Fruit fly (Drosophila melanogaster) whole organism, prepupa: ENCODE results near the gene tj.

Experiments used
- CG10631 ChIP-seq: fragments of 200-800 bp; sonication (Bioruptor generic); optimal IDR thresholded peaks from 2 replicates; lab custom pipeline; 2016; ENCODE audit warnings: missing biosample characterization, missing genetic modification characterization
- CG11902 ChIP-seq: fragments of 200-800 bp; sonication (Bioruptor generic); optimal IDR thresholded peaks from 3 replicates; lab custom pipeline; 2016; ENCODE audit warnings: missing biosample characterization, missing genetic modification characterization
- CG15336 ChIP-seq: fragments of 200-800 bp; sonication (Bioruptor generic); IDR thresholded peaks from 2 replicates; pipeline ENCODE4 v1.3.6; 2022; ENCODE audit warnings: missing biosample characterization, missing genetic modification characterization
- CG3032 ChIP-seq: fragments of 200-800 bp; optimal IDR thresholded peaks from 2 replicates; lab custom pipeline; 2019; ENCODE audit warnings: missing biosample characterization, mild to moderate bottlenecking, missing genetic modification characterization, moderate library complexity
- CG31627 ChIP-seq: fragments of 200-800 bp; sonication (Bioruptor generic); optimal IDR thresholded peaks from 3 replicates; lab custom pipeline; 2016; ENCODE audit warnings: missing biosample characterization, missing genetic modification characterization
- CG32006 ChIP-seq: fragments of 200-800 bp; sonication (Bioruptor generic); optimal IDR thresholded peaks from 3 replicates; lab custom pipeline; 2017; ENCODE audit warnings: missing biosample characterization, mild to moderate bottlenecking, missing genetic modification characterization
- CG34406 ChIP-seq: fragments of 200-800 bp; sonication (Bioruptor generic); optimal IDR thresholded peaks from 3 replicates; lab custom pipeline; 2016; ENCODE audit warnings: missing biosample characterization, missing genetic modification characterization
- CG6163 ChIP-seq: fragments of 200-800 bp; sonication (Bioruptor generic); IDR thresholded peaks from 3 replicates; pipeline ENCODE4 v1.3.6; 2022; ENCODE audit warnings: missing biosample characterization, missing genetic modification characterization
- CG6276 ChIP-seq: fragments of 200-800 bp; sonication (Bioruptor generic); optimal IDR thresholded peaks from 2 replicates; lab custom pipeline; 2017; ENCODE audit warnings: missing biosample characterization, mild to moderate bottlenecking, missing genetic modification characterization
- CG6792 ChIP-seq: fragments of 200-800 bp; sonication (Bioruptor generic); optimal IDR thresholded peaks from 3 replicates; lab custom pipeline; 2016; ENCODE audit warnings: missing biosample characterization, missing genetic modification characterization
- CG6854 ChIP-seq: fragments of 200-800 bp; sonication (Bioruptor generic); optimal IDR thresholded peaks from 2 replicates; lab custom pipeline; 2017; ENCODE audit warnings: missing biosample characterization, mild to moderate bottlenecking, missing genetic modification characterization
- CG7368 ChIP-seq: fragments of 200-800 bp; sonication (Bioruptor generic); optimal IDR thresholded peaks from 3 replicates; lab custom pipeline; 2016; ENCODE audit warnings: missing biosample characterization, missing genetic modification characterization
- CG8119 ChIP-seq: fragments of 200-800 bp; sonication (Bioruptor generic); IDR thresholded peaks from 3 replicates; pipeline ENCODE4 v1.3.6; 2022; ENCODE audit warnings: missing biosample characterization, missing genetic modification characterization
- CG8319 ChIP-seq: fragments of 200-800 bp; sonication (Bioruptor generic); optimal IDR thresholded peaks from 3 replicates; lab custom pipeline; 2016; ENCODE audit warnings: missing biosample characterization, missing genetic modification characterization
- CG8632 ChIP-seq: fragments of 200-800 bp; sonication (Bioruptor generic); optimal IDR thresholded peaks from 3 replicates; lab custom pipeline; 2016; ENCODE audit warnings: missing biosample characterization, missing genetic modification characterization
- Eip75B ChIP-seq: fragments of 200-800 bp; sonication (Bioruptor generic); optimal IDR thresholded peaks from 3 replicates; lab custom pipeline; 2016; ENCODE audit warnings: missing biosample characterization, missing genetic modification characterization
- Eip93F ChIP-seq: fragments of 200-800 bp; sonication (Bioruptor generic); optimal IDR thresholded peaks from 2 replicates; lab custom pipeline; 2016; ENCODE audit warnings: missing biosample characterization, mild to moderate bottlenecking, missing genetic modification characterization
- Hr4 ChIP-seq: fragments of 200-800 bp; sonication (Bioruptor generic); optimal IDR thresholded peaks from 3 replicates; lab custom pipeline; 2016; ENCODE audit warnings: missing biosample characterization, missing genetic modification characterization
- Lpt ChIP-seq: fragments of 200-800 bp; sonication (Bioruptor generic); optimal IDR thresholded peaks from 3 replicates; lab custom pipeline; 2016; ENCODE audit warnings: missing biosample characterization, missing genetic modification characterization
- Met ChIP-seq: fragments of 200-800 bp; sonication (Bioruptor generic); optimal IDR thresholded peaks from 3 replicates; lab custom pipeline; 2016; ENCODE audit warnings: missing biosample characterization, missing genetic modification characterization
- Sox102F ChIP-seq: fragments of 200-800 bp; sonication (Bioruptor generic); optimal IDR thresholded peaks from 2 replicates; lab custom pipeline; 2016; ENCODE audit warnings: missing biosample characterization, mild to moderate bottlenecking, missing genetic modification characterization
- Sox14 ChIP-seq: fragments of 200-800 bp; sonication (Bioruptor generic); optimal IDR thresholded peaks from 3 replicates; lab custom pipeline; 2016; ENCODE audit warnings: missing biosample characterization, missing genetic modification characterization
- Sox15 ChIP-seq: fragments of 200-800 bp; sonication (Bioruptor generic); optimal IDR thresholded peaks from 3 replicates; lab custom pipeline; 2016; ENCODE audit warnings: missing biosample characterization, missing genetic modification characterization
- acj6 ChIP-seq: fragments of 200-800 bp; sonication (Bioruptor generic); optimal IDR thresholded peaks from 3 replicates; lab custom pipeline; 2016; ENCODE audit warnings: missing biosample characterization, missing genetic modification characterization
- cyc ChIP-seq: fragments of 200-800 bp; sonication (Bioruptor generic); optimal IDR thresholded peaks from 3 replicates; lab custom pipeline; 2016; ENCODE audit warnings: missing biosample characterization, missing genetic modification characterization
- dac ChIP-seq: fragments of 200-800 bp; sonication (Bioruptor generic); optimal IDR thresholded peaks from 2 replicates; lab custom pipeline; 2017; ENCODE audit warnings: missing biosample characterization, mild to moderate bottlenecking, missing genetic modification characterization
- dsx ChIP-seq: fragments of 200-800 bp; optimal IDR thresholded peaks from 3 replicates; lab custom pipeline; 2019; ENCODE audit warnings: missing biosample characterization, mild to moderate bottlenecking, missing genetic modification characterization, moderate library complexity; ENCODE audit not compliant: poor library complexity, severe bottlenecking
- eg ChIP-seq: fragments of 200-800 bp; sonication (Bioruptor generic); IDR thresholded peaks from 3 replicates; pipeline ENCODE4 v1.3.6; 2022; ENCODE audit warnings: missing biosample characterization, missing genetic modification characterization
- esn ChIP-seq: fragments of 200-800 bp; sonication (Bioruptor generic); optimal IDR thresholded peaks from 2 replicates; lab custom pipeline; 2016; ENCODE audit warnings: missing biosample characterization, mild to moderate bottlenecking, missing genetic modification characterization, moderate library complexity
- fkh ChIP-seq: fragments of 200-800 bp; sonication (Bioruptor generic); optimal IDR thresholded peaks from 3 replicates; lab custom pipeline; 2017; ENCODE audit warnings: missing biosample characterization, mild to moderate bottlenecking, missing genetic modification characterization, moderate library complexity
- lz ChIP-seq: fragments of 200-800 bp; sonication (Bioruptor generic); optimal IDR thresholded peaks from 3 replicates; lab custom pipeline; 2016; ENCODE audit warnings: missing biosample characterization, missing genetic modification characterization
- net ChIP-seq: fragments of 200-800 bp; sonication (Bioruptor generic); optimal IDR thresholded peaks from 3 replicates; lab custom pipeline; 2016; ENCODE audit warnings: missing biosample characterization, missing genetic modification characterization
- ss ChIP-seq, 2 experiments: fragments of 200-800 bp; sonication (Bioruptor generic); optimal IDR thresholded peaks; 2 replicates in 1 of 2; 3 replicates in 1 of 2; lab custom pipeline; 2017 to 2018; ENCODE audit warnings: mild to moderate bottlenecking in 2 of 2, missing biosample characterization in 2 of 2, missing genetic modification characterization in 2 of 2, moderate library complexity in 1 of 2
- svp ChIP-seq: fragments of 200-800 bp; sonication (Bioruptor generic); peaks from one replicate; lab custom pipeline; 2016; ENCODE audit warnings: missing biosample characterization, missing genetic modification characterization
- vri ChIP-seq: fragments of 200-800 bp; sonication (Bioruptor generic); optimal IDR thresholded peaks from 3 replicates; lab custom pipeline; 2016; ENCODE audit warnings: missing biosample characterization, mild to moderate bottlenecking, missing genetic modification characterization

The tj gene

DNA sequence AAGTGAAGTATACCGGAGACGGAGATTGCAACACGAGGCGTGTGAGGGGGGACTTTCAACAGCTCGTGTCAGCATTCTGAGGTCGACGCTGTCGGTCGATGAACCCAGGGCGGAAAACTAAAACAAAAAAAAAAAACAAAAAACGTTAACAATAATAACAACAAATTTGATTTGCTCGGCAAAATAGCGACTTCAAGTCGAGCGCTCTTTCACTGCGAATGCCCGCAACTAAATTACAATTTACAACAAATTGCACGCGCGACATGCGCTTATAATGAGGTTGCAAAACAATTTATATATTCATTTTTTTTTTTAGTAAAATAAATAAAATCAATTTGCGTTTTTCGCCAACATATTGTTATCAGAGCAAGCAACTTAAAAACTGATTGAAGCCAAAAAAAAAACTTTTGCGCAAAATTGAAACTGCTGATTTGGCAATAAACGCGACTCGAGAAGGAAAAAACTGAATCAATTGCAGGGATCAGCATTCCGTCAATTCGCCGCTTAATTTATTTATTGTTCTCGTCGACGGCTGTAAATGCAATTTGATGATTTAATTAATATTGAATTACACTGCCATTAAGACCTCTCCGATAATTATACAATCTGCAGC lies 9.4 kb downstream of the tj start:
- TF ChIP-seq CG11902 (GFP tag; lab: Kevin White, UChicago) (no peak), svp (GFP tag; lab: Kevin White, UChicago) (peak; percentile 59)

DNA sequence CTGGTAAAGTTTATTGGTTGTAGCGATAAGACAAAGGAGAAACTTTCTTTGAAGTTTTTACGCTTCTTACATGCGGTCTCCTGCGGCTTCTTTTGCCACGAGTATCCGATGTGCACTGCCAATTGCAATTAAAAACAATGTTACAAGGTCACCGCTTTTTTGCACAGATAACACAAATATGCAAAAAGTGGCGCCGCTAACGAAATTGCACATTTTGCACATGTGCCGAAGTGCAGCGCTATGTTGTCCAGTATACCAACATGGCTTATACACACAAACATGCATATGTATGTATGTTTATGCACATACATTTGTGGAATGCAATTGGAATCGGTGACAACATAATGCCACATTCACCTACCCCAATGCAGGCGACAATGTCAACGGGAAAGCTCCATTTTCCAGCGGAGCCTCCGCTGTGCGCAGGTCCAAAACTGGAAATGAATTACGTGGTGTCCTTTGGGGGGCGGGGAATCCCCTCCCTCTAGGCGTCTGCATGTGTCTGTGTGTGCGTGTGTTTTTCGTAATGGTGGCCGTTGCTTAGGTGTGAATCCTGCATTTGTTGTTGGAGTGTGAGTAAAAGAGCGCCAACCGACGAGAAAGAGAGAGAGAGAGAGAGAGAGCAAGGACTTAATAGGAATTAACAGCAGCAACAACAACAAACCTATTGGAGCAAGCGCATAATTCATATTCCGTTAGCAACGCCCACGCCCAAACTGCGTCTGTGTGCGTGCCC lies 15.3 kb downstream of the tj start:
- TF ChIP-seq CG8632 (GFP tag; lab: Kevin White, UChicago): no peak
- TF ChIP-seq svp (GFP tag; lab: Kevin White, UChicago): peak; percentile 45

DNA sequence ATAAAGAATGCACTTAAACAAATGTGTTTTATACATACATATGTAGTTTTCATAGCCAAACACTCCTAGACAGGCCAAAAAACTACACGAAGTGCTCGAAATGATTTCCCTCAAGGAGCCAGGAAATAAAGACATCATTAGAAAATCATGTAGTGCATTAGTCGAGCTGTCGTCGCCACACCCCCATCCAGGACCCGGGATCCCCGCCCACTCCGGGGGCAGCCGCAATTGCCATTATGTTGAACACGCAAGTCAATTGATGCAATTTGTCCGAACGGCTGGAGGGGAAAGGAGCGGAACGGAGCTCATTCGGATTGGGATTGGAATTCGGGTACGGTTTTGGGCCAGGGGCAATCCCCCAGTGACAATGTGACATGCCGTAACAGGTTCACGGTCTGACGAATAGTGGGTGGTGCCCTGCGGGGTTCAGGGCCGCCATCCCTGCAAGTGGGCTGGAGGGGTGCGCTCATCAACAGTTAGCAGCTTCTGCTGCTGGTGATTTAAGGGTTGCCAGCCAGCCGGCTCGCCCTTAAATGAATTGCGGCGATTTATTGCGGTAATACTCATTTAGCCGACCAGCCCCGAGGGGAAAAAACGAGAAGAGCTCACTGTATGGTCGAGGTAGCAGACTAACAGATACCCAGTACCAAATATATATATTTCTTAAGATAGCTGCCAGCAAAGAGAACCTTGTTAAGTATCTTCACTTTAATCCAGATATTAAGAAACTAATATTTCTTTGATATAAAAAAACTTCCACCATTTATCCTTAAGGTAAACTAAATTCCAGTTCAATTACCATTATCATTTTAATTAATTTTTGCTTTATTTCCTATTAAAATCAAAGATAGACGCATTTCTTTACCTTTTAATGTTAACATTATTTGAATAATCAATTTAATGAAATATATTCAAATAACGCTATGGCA lies 16.6 kb downstream of the tj start:
- TF ChIP-seq svp (GFP tag; lab: Kevin White, UChicago) (peak; percentile 23), CG6276 (GFP tag; lab: Kevin White, UChicago) (no peak)

DNA sequence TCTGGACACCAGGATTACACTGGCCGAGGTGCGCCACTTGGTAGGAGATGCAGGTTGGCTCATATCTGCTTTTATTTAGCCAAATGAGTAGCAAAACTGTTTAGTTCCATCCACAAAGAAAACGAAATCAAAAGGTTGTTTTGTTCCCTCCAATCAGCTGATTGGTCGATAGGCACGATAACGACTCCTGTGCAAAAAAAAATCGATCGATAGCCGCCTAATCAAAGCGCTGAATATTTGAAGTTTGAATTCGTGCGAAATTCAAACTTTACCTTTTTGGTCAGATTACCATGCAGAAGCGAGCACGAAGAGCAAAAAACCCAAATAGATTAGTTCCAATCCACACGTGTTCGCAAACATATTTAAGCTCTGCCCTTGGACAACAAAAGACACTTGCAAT lies 20.5 kb downstream of the tj start, which contains the start of the genes CG10195 and CG13084:
Gene CG10195, minus strand, starts transcription at position 167 of the 400 bp plus-strand sequence.
Gene CG13084, plus strand, starts transcription at position 392 of the 400 bp plus-strand sequence.
- TF ChIP-seq CG8319 (GFP tag; lab: Kevin White, UChicago) (no peak), CG6792 (GFP tag; lab: Kevin White, UChicago) (no peak), ss (GFP tag; optimal IDR thresholded peaks at IDR 0.05; lab: Kevin White, UChicago) (no peak), Lpt (GFP tag; lab: Kevin White, UChicago) (no peak), net (GFP tag; lab: Kevin White, UChicago) (no peak), vri (no peak), dac (GFP tag; lab: Kevin White, UChicago) (no peak), fkh (GFP tag; lab: Kevin White, UChicago) (no peak), CG15336 (no peak), CG10631 (no peak), Eip93F (no peak), acj6 (no peak), Eip75B (GFP tag; lab: Kevin White, UChicago) (no peak)

DNA sequence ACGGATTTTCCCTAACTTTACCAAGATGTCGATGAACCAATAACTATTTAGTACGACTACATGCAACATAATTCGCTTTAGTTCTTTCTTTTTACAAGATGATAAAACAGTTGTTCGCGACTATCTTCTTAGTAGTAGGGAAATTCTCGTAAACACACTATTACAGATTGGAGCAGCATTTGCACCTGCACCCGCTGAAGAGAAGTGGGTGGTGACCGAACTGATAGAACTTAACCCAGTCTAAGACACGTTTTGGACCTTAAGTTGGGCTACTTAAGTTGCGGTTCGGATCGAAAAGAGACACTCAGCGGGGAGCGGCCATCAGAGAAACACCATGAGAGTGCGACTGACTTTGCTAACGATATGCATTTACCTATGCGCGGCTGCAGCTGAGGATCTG lies 23.1 kb downstream of the tj start, which contains the start of gene CG13083:
Gene CG13083, plus strand, starts transcription at position 301 of the 400 bp plus-strand sequence.
- TF ChIP-seq dsx (GFP tag; lab: Kevin White, UChicago) (no peak), CG6276 (GFP tag; lab: Kevin White, UChicago) (no peak), Met (GFP tag; lab: Kevin White, UChicago) (no peak), CG3032 (tag; lab: Kevin White, UChicago) (no peak)

DNA sequence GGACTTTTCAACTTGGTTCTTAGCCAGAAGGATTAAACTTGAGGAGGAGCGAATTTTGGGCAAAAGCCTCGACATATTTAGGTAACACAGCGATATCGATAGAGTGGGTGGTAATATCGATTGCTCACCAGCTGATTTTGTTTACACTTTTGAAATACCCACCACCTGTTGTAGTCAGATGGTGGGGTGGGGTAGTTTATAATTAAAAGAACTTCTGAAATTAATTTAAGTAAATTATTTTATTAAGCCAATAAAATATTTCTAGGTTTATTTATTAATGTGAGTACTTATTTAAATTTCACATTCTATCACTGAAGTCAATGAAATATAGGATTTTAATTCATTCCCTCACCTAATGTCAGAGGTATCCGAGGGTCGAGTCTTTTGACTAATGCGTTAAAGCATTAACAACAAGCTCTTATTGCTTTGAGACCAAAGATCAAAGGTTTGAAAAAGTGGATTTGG lies 26.0 kb downstream of the tj start, which contains the start of the genes CG10194 and CG18094:
Gene CG10194, minus strand, starts transcription at position 108 of the 465 bp plus-strand sequence.
Gene CG18094, plus strand, starts transcription at position 266 of the 465 bp plus-strand sequence.
- TF ChIP-seq CG8632 (GFP tag; lab: Kevin White, UChicago) (peak; percentile 59), Sox102F (GFP tag; lab: Kevin White, UChicago) (no peak), CG15336 (peak; percentile 48; the same call in 1 of the 2 replicates), fkh (GFP tag; lab: Kevin White, UChicago) (no peak), eg (GFP tag; lab: Robert Waterston, UW) (peak; percentile 63; the same call in 2 of the 3 replicates), Eip93F (peak; percentile 1), CG6854 (GFP tag; lab: Kevin White, UChicago) (peak; percentile 9), CG6163 (GFP tag; lab: Robert Waterston, UW) (0 out of 3 replicates have a peak, but pooled peaks have one; percentile 10), Met (GFP tag; lab: Kevin White, UChicago) (no peak), CG7368 (GFP tag; lab: Kevin White, UChicago) (no peak), CG8119 (peak; percentile 60; the same call in 2 of the 3 replicates), Sox14 (no peak), Hr4 (GFP tag; lab: Kevin White, UChicago) (peak; percentile 71), CG32006 (GFP tag; lab: Kevin White, UChicago) (no peak), lz (GFP tag; lab: Kevin White, UChicago) (peak; percentile 53), CG31627 (GFP tag; lab: Kevin White, UChicago) (peak; percentile 49), Sox15 (GFP tag; lab: Kevin White, UChicago) (peak; percentile 11), svp (GFP tag; lab: Kevin White, UChicago) (peak; percentile 86), CG6792 (GFP tag; lab: Kevin White, UChicago) (peak; percentile 62), cyc (GFP tag; lab: Kevin White, UChicago) (peak; percentile 60), CG11902 (GFP tag; lab: Kevin White, UChicago) (peak; percentile 8), CG8319 (GFP tag; lab: Kevin White, UChicago) (peak; percentile 7), CG34406 (peak; percentile 57), esn (GFP tag; lab: Kevin White, UChicago) (peak; percentile 78)
